Fruit fly (Drosophila melanogaster) Kc167 (cell line): ENCODE measurements around the gene CG13390.

Experiments
- Myc ChIP-seq: fragments of >200 bp; optimal IDR thresholded peaks from 2 replicates; lab custom pipeline; 2017; ENCODE audit warnings: missing external identifiers
- Sin3A ChIP-seq: fragments of >200 bp; optimal IDR thresholded peaks from 2 replicates; lab custom pipeline; 2018; ENCODE audit warnings: missing external identifiers
- h ChIP-seq: fragments of >200 bp; optimal IDR thresholded peaks from 3 replicates; lab custom pipeline; 2018; ENCODE audit warnings: missing external identifiers
- insv ChIP-seq: fragments of >200 bp; optimal IDR thresholded peaks from 3 replicates; lab custom pipeline; 2018; ENCODE audit warnings: missing external identifiers
- psq ChIP-seq: fragments of >200 bp; optimal IDR thresholded peaks from 2 replicates; lab custom pipeline; 2017; ENCODE audit warnings: missing external identifiers
- ttk ChIP-seq: sonication (Bioruptor generic); optimal IDR thresholded peaks from 2 replicates; lab custom pipeline; 2017; ENCODE audit warnings: missing external identifiers

DNA sequence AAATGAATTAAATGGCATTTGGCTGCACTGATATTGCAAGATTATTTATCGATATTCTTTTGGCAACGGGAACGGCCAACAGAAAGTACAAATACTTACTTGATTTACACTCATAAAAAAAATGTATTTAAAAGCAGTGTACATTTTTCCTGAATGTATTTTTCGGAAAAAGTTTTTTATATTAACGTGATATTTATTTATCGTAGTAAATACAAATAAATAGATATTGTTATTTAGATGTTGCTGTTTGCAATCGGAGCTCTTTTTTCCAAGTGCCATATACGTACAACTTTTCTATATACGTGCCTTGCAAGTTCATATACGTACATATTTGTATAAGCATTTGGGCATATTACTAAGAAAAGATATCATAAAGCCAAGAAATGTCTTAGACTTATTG is 25.3 kb downstream of the CG13390 start:
- TF ChIP-seq insv (lab: Kevin White, UChicago) = no peak
- no peak for TF ChIP-seq Sin3A (lab: Kevin White, UChicago)
- TF ChIP-seq h (lab: Kevin White, UChicago) = no peak
- TF ChIP-seq Myc = no peak
- no peak for TF ChIP-seq ttk (lab: Kevin White, UChicago)
- no peak for TF ChIP-seq psq (lab: Kevin White, UChicago)
